Worm (Caenorhabditis elegans) whole organism, early embryonic: ENCODE data around the gene Y38C1AA.19.
"Not testable (repeated sequence)": the region's sequence is repeated elsewhere in the genome, so short reads cannot be mapped to it uniquely, and the experiment has no call there.

Experiments used
- B0310.2 ChIP-seq: sonication (generic microtip); optimal IDR thresholded peaks from 2 replicates; lab custom pipeline; 2016; ENCODE audit warnings: mild to moderate bottlenecking, missing genetic modification characterization, missing compliant biosample characterization
- F13C5.2 ChIP-seq: sonication (generic microtip); optimal IDR thresholded peaks from 2 replicates; lab custom pipeline; 2017; ENCODE audit warnings: mild to moderate bottlenecking, missing genetic modification characterization, inconsistent platforms, missing compliant biosample characterization
- aly-1 ChIP-seq: sonication (generic microtip); optimal IDR thresholded peaks from 2 replicates; lab custom pipeline; 2016; ENCODE audit warnings: missing genetic modification characterization, missing compliant biosample characterization
- ama-1 ChIP-seq: fragments of 150-350 bp; optimal IDR thresholded peaks from 2 replicates; lab custom pipeline; 2014
- ceh-13 ChIP-seq: fragments of 200-800 bp; sonication (Bioruptor generic); optimal IDR thresholded peaks from 2 replicates; lab custom pipeline; 2018; ENCODE audit warnings: mild to moderate bottlenecking, missing genetic modification characterization, missing compliant biosample characterization
- ceh-36 ChIP-seq: sonication (generic microtip); optimal IDR thresholded peaks from 2 replicates; lab custom pipeline; 2016; ENCODE audit warnings: missing genetic modification characterization, inconsistent platforms, missing compliant biosample characterization
- ets-7 ChIP-seq: sonication (generic microtip); optimal IDR thresholded peaks from 2 replicates; lab custom pipeline; 2016; ENCODE audit warnings: missing genotype, missing genetic modification characterization, missing compliant biosample characterization
- flt-1 ChIP-seq: fragments of 200-800 bp; sonication (Bioruptor generic); IDR thresholded peaks from 2 replicates; pipeline ENCODE4 v1.3.6; 2022; ENCODE audit warnings: missing genetic modification characterization, missing compliant biosample characterization
- hmbx-1 ChIP-seq: sonication (generic microtip); optimal IDR thresholded peaks from 2 replicates; lab custom pipeline; 2016; ENCODE audit warnings: mild to moderate bottlenecking, missing genetic modification characterization, missing compliant biosample characterization
- hmg-4 ChIP-seq: fragments of 200-800 bp; sonication (Bioruptor generic); optimal IDR thresholded peaks from 2 replicates; lab custom pipeline; 2018; ENCODE audit warnings: mild to moderate bottlenecking, missing genetic modification characterization, missing compliant biosample characterization
- hnd-1 ChIP-seq: sonication (generic microtip); optimal IDR thresholded peaks from 2 replicates; lab custom pipeline; 2016; ENCODE audit warnings: missing genetic modification characterization, missing compliant biosample characterization
- pes-1 ChIP-seq: fragments of 200-800 bp; sonication (Bioruptor generic); IDR thresholded peaks from 2 replicates; pipeline ENCODE4 v1.3.6; 2022; ENCODE audit warnings: missing genetic modification reagents, missing genetic modification characterization, missing compliant biosample characterization
- scrt-1 ChIP-seq: fragments of 200-800 bp; sonication (Bioruptor generic); IDR thresholded peaks from 2 replicates; pipeline ENCODE4 v1.3.6; 2022; ENCODE audit warnings: missing genetic modification characterization, missing compliant biosample characterization
- sea-1 ChIP-seq: fragments of 200-800 bp; sonication (Bioruptor generic); conservative IDR thresholded peaks from 2 replicates; pipeline ENCODE4 v1.3.6; 2022; ENCODE audit warnings: missing genetic modification characterization, missing compliant biosample characterization
- tbx-11 ChIP-seq: fragments of 200-800 bp; sonication (Bioruptor generic); IDR thresholded peaks from 2 replicates; pipeline ENCODE4 v1.3.6; 2022; ENCODE audit warnings: missing genetic modification characterization, missing compliant biosample characterization
- tbx-37 ChIP-seq: fragments of 200-800 bp; sonication (Bioruptor generic); conservative IDR thresholded peaks from 2 replicates; pipeline ENCODE4 v1.3.6; 2022; ENCODE audit warnings: missing genetic modification reagents, missing genetic modification characterization, missing compliant biosample characterization
- tra-4 ChIP-seq: sonication (generic microtip); optimal IDR thresholded peaks from 2 replicates; lab custom pipeline; 2017; ENCODE audit warnings: missing genetic modification characterization, missing compliant biosample characterization

Gene Y38C1AA.19

DNA sequence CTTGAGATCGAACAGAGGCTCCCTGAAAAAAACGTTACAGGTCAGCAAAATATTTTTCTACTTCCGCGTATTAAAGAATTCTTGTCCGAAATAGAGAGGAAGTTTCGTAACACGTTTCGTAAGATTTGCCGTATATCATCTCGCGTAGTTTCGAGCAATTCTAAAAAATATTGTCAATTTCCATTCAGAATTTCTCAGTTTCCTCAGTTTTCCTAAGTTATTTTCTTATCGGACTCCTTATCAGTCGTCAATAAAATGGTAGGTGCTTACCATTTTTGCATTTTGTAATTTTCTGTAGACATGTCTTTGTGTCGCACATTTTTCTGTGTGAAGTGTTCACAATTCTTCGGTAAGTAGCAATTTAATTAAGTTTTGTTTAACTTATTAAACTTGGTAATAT is at the start of gene Y38C1AA.19:
TSS of gene Y38C1AA.19 (plus strand) at position 301 of the 400 bp plus-strand sequence.
- TF ChIP-seq tbx-37 (GFP tag; lab: Robert Waterston, UW) (no peak), tbx-11 (GFP tag; lab: Robert Waterston, UW) (no peak), hmg-4 (no peak), flt-1 (GFP tag; lab: Robert Waterston, UW) (no peak), ceh-13 (GFP tag; lab: Kevin White, UChicago) (no peak), aly-1 (no peak), scrt-1 (no peak), B0310.2 (no peak)

DNA sequence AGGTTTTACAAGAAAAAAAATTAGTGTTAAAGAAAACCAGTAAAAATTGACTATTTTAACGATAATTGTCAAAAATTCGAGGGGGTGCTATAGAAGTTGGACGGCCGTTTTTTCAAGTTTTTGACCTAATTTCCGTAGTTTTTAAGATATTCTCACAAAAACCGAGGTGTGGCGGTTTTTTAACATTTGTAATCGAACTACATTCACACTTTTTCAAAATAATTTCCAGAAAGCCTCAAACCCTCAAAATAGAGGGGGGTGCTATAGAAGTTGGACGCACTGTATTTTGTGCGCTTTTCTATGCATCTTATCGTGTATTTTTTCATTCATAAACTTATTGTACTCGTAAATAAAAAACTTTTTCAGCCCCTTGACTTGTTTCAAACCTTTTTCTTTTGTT is 48.6 kb upstream of the Y38C1AA.19 start, which contains the start of gene F29C4.4:
TSS of gene F29C4.4 (plus strand) at position 301 of the 400 bp plus-strand sequence.
- TF ChIP-seq B0310.2; ama-1 (lab: Kevin White, UChicago); sea-1 (GFP tag; lab: Robert Waterston, UW): not testable (repeated sequence)

DNA sequence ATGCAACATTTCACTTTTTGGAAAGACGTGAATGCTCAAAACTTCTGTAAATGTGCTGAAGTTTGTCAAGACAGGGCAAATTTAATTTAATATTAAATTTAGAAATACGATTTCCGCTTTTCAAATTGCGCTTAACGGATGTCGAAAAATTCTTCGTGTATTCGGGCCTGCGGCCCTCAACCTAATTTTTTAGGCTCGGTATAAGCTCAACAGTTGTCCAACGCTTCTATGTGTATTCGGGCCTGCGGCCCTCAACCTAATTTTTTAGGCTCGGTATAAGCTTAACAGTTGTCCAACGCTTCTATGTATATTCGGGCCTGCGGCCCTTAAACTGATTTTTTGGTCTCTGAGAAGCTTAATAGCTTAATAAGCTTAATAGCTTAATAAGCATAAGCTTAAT is 41.2 kb upstream of the Y38C1AA.19 start:
- no peak for TF ChIP-seq ama-1 (lab: Kevin White, UChicago)
- TF ChIP-seq B0310.2: no peak
- peak; percentile 55; the same call in 1 of the 2 replicates for TF ChIP-seq sea-1 (GFP tag; lab: Robert Waterston, UW)
- no peak for TF ChIP-seq flt-1 (GFP tag; lab: Robert Waterston, UW)

DNA sequence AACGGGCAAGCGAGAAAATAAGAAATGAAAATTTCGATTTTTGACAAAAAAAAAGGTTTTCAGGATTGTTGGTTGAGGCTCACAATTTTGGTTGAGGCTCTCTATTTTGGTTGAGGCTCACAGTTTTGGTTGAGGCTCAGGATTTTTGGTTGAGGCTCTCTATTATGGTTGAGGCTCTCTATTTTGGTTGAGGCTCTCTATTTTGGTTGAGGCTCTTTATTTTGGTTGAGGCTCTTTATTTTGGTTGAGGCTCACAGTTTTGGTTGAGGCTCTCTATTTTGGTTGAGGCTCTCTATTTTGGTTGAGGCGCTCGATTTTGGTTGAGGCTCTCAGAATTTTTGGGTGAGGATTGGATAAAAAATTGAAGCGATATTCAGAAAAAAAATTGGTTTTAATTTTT is 40.2 kb upstream of the Y38C1AA.19 start:
- no peak for TF ChIP-seq aly-1
- TF ChIP-seq sea-1 (GFP tag; lab: Robert Waterston, UW): no peak
- TF ChIP-seq flt-1 (GFP tag; lab: Robert Waterston, UW): no peak
- no peak for TF ChIP-seq scrt-1
- TF ChIP-seq ceh-36 (tag; lab: Kevin White, UChicago): no peak
- TF ChIP-seq tbx-37 (GFP tag; lab: Robert Waterston, UW): no peak
- no peak for TF ChIP-seq ceh-13 (GFP tag; lab: Kevin White, UChicago)
- TF ChIP-seq ets-7: no peak
- no peak for TF ChIP-seq F13C5.2
- no peak for TF ChIP-seq hnd-1 (tag; lab: Kevin White, UChicago)
- no peak for TF ChIP-seq ama-1 (lab: Kevin White, UChicago)
- TF ChIP-seq hmbx-1 (tag; lab: Kevin White, UChicago): no peak
- no peak for TF ChIP-seq tra-4 (tag; lab: Kevin White, UChicago)
- TF ChIP-seq pes-1 (GFP tag; lab: Robert Waterston, UW): no peak
- no peak for TF ChIP-seq B0310.2
- no peak for TF ChIP-seq hmg-4

DNA sequence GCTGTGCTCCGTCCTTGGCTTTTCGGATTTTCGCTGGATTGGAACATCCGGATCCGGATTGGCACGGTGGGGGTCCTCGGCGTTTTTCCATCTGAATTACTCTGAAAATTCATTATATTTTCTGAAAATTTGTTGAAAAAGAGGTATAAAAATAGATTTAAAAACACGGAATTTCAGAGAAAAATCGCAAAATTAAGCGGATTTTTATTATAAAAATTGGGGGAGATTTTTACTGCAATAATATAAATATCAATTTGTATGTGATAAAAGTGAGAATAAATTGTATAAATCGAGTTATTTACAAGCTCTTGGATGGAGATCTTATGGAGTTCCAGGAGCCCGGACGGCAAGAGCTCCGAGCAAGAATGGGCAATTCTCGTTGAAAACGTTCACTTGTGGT is 38.4 kb upstream of the Y38C1AA.19 start, which contains the start of gene tut-1:
TSS of gene tut-1 (minus strand) at position 101 of the 400 bp plus-strand sequence.
- TF ChIP-seq B0310.2: no peak
- TF ChIP-seq hmg-4: no peak
- no peak for TF ChIP-seq ceh-36 (tag; lab: Kevin White, UChicago)
- no peak for TF ChIP-seq tra-4 (tag; lab: Kevin White, UChicago)
- TF ChIP-seq pes-1 (GFP tag; lab: Robert Waterston, UW): no peak
- TF ChIP-seq scrt-1: no peak
- TF ChIP-seq ceh-13 (GFP tag; lab: Kevin White, UChicago): no peak
- no peak for TF ChIP-seq F13C5.2
- TF ChIP-seq ama-1 (lab: Kevin White, UChicago): no peak
- TF ChIP-seq hmbx-1 (tag; lab: Kevin White, UChicago): no peak
- no peak for TF ChIP-seq hnd-1 (tag; lab: Kevin White, UChicago)
- no peak for TF ChIP-seq ets-7
- no peak for TF ChIP-seq tbx-11 (GFP tag; lab: Robert Waterston, UW)
- no peak for TF ChIP-seq tbx-37 (GFP tag; lab: Robert Waterston, UW)
- TF ChIP-seq aly-1: no peak
- no peak for TF ChIP-seq flt-1 (GFP tag; lab: Robert Waterston, UW)
- no peak for TF ChIP-seq sea-1 (GFP tag; lab: Robert Waterston, UW)

DNA sequence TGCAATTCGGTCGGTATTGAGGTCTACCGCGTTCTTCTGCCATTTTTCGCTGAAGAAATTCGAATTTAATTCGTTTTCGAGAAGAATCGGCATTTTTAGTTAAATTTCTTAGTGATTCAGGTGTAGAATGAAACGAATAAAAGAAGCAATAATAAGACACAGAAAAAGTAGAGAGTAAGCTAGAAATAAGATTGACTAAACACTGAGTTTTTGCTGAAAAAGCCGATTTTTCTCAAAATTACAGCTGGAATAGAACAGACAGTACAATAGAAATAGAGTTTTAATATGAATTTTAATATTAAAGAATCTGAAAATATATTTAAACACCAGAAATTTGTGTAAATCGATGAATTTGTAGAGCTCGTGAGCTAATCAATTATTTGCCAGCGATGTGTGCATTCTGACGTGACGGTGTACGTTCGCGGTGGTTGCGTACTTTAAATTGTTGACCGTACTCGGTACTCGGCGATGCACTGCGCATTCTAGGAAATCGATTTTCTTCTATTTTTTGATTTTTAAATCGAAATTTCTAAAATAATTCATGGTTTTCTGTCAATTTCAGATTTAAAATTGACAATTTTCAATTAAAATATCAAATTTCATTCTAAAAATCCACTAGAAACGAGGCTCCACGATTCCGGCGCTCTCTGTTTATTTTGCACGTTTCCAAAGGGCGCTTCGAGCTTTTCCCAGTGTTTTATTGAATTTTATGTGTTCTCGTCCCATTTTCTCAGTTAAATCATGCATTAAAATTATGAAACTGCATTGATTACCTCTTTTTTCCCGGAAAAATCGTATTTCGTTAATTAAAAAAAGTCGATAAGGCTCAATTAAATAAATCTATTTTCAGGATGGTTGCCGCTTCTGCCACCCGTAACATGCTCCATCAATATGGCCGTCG is 33.8 kb upstream of the Y38C1AA.19 start, which contains the start of the genes grld-1 and cox-6C:
TSS of gene grld-1 (minus strand) at position 51 of the 901 bp plus-strand sequence.
TSS of gene cox-6C (plus strand) at position 851 of the 901 bp plus-strand sequence.
- peak; percentile 68 for TF ChIP-seq F13C5.2
- no peak for TF ChIP-seq pes-1 (GFP tag; lab: Robert Waterston, UW)
- TF ChIP-seq ets-7: no peak
- no peak for TF ChIP-seq tbx-11 (GFP tag; lab: Robert Waterston, UW)

DNA sequence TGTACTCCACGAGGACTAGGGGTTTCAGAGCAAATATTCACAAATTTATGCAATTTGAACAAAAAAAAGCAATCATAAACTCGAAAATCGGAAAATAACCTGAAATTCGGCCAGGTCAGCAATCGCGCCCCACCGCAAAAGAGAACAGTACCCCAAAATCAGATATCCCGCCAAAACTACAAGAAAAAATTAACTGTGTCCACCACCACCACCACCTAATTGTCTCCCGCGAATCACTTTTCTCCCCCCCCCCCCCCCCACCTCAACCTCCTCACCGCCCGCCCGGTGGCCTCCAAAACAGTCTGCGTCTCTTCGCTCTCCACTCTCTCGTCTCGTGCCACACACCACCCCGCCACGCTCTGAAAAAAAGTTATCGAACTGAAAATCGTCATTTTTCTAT is 31.4 kb upstream of the Y38C1AA.19 start:
- no peak for TF ChIP-seq ama-1 (lab: Kevin White, UChicago)
- no peak for TF ChIP-seq tra-4 (tag; lab: Kevin White, UChicago)
- TF ChIP-seq hmg-4: peak; percentile 46
- TF ChIP-seq tbx-11 (GFP tag; lab: Robert Waterston, UW): 0 out of 2 replicates have a peak, but pooled peaks have one; percentile 6
- TF ChIP-seq B0310.2: peak; percentile 49

DNA sequence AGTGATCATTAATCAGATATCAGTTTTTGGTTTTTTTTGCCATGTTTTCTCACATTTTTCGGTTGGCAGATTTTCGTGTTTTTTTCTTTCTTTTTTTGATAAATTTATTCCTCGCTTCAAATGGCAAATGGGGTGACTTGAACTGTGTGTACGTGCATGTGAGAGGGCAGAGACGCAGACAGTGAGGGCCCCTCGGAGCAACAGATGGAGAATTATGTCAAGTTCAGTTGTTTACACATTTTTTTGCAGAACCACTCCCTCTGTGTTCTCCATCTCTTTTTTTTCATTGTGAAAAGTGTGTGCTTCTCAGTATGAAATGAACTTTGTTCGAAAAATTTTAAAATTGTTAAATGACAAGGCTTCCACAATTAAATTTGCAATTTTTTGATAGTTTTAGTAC is 29.8 kb upstream of the Y38C1AA.19 start:
- TF ChIP-seq ets-7 (no peak), tra-4 (tag; lab: Kevin White, UChicago) (no peak), tbx-37 (GFP tag; lab: Robert Waterston, UW) (no peak), hmg-4 (no peak), ceh-36 (tag; lab: Kevin White, UChicago) (no peak), hmbx-1 (tag; lab: Kevin White, UChicago) (no peak), B0310.2 (no peak), F13C5.2 (no peak), flt-1 (GFP tag; lab: Robert Waterston, UW) (no peak), tbx-11 (GFP tag; lab: Robert Waterston, UW) (no peak)
